Fruit fly (Drosophila melanogaster): Measurements from ENCODE around the gene ppk10.

Gene ppk10

DNA sequence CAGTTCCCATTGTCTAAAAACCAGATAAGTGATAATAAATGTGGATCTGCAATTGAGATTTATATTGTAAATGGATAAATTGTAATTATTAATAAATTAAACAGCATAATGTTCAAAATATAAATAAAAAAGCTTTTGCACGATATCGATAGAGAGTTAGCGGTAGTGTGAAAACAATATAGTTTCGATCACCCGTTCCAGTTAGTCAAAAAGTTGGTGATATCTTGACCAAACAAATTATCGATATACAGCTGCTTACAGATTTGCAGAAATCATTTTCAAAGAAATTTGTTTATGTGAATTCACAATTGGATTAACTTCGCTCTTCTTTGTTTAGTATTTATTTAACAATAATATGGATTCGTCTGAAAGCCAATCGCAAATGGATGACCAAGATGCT, 13.0 kb downstream of the ppk10 start, which contains the start of gene Nse4:
Gene Nse4, plus strand, starts transcription at position 267 of the 400 bp plus-strand sequence.
- peak; percentile 68 for TF ChIP-seq hbn (GFP tag; IDR thresholded peaks at IDR 0.05; ENCODE audit: partially characterized antibody)
- TF ChIP-seq chinmo (GFP tag; IDR thresholded peaks at IDR 0.05; ENCODE audit: partially characterized antibody): peak; percentile 85; the same call in 2 of the 4 replicates
- no peak for TF ChIP-seq Aef1 (GFP tag; IDR thresholded peaks at IDR 0.05)
- peak; percentile 74 for TF ChIP-seq unc-4 (GFP tag; IDR thresholded peaks at IDR 0.05; ENCODE audit: partially characterized antibody)
- TF ChIP-seq ssp (GFP tag; IDR thresholded peaks at IDR 0.05): peak; percentile 95
- TF ChIP-seq Meics (GFP tag; optimal IDR thresholded peaks at IDR 0.05): no peak
- no peak for TF ChIP-seq CG6689 (GFP tag; IDR thresholded peaks at IDR 0.05)
- peak; percentile 86 for TF ChIP-seq CG1024 (GFP tag; IDR thresholded peaks at IDR 0.05)
- peak; percentile 79 for TF ChIP-seq stwl (tag; optimal IDR thresholded peaks at IDR 0.05)
- peak; percentile 71 for TF ChIP-seq knrl (GFP tag; IDR thresholded peaks at IDR 0.05; ENCODE audit: partially characterized antibody)
- TF ChIP-seq da (GFP tag; optimal IDR thresholded peaks at IDR 0.05): no peak
- no peak for TF ChIP-seq CG6813 (GFP tag; optimal IDR thresholded peaks at IDR 0.05)
- no peak for TF ChIP-seq CrebB (tag; optimal IDR thresholded peaks at IDR 0.05)
- TF ChIP-seq corto (GFP tag; optimal IDR thresholded peaks at IDR 0.05): no peak
- no peak for TF ChIP-seq CG17568 (GFP tag; optimal IDR thresholded peaks at IDR 0.05)
- peak; percentile 90 for TF ChIP-seq CG6791 (GFP tag; IDR thresholded peaks at IDR 0.05; ENCODE audit: partially characterized antibody)
- no peak for TF ChIP-seq CG2889 (GFP tag; IDR thresholded peaks at IDR 0.05)
- peak; percentile 79 for TF ChIP-seq Scr (GFP tag; IDR thresholded peaks at IDR 0.05; ENCODE audit: partially characterized antibody)
- TF ChIP-seq tup (GFP tag; optimal IDR thresholded peaks at IDR 0.05): no peak
- peak; percentile 23 for TF ChIP-seq Ets97D (GFP tag; optimal IDR thresholded peaks at IDR 0.05)
- TF ChIP-seq sug (tag; optimal IDR thresholded peaks at IDR 0.05): peak; percentile 2
- no peak for TF ChIP-seq Dek (tag; optimal IDR thresholded peaks at IDR 0.05)
- TF ChIP-seq CG12071 (GFP tag; optimal IDR thresholded peaks at IDR 0.05): no peak
- TF ChIP-seq inv (GFP tag; IDR thresholded peaks at IDR 0.05; ENCODE audit: partially characterized antibody): peak; percentile 73
- TF ChIP-seq Dref (GFP tag; IDR thresholded peaks at IDR 0.05): peak; percentile 93
- TF ChIP-seq CG12155 (GFP tag; optimal IDR thresholded peaks at IDR 0.05): no peak
- peak; percentile 86 for TF ChIP-seq CG13287 (GFP tag; IDR thresholded peaks at IDR 0.05; ENCODE audit: partially characterized antibody)
- TF ChIP-seq Ada2b (GFP tag; IDR thresholded peaks at IDR 0.05): no peak
- TF ChIP-seq bbx (GFP tag; IDR thresholded peaks at IDR 0.05; ENCODE audit: partially characterized antibody): peak; percentile 89
- peak; percentile 84; the same call in 1 of the 2 replicates for TF ChIP-seq amos (GFP tag; IDR thresholded peaks at IDR 0.05; ENCODE audit: partially characterized antibody)
- TF ChIP-seq br (optimal IDR thresholded peaks at IDR 0.05): no peak
- no peak for TF ChIP-seq CG17361 (GFP tag; IDR thresholded peaks at IDR 0.05)
- TF ChIP-seq scrt (GFP tag; optimal IDR thresholded peaks at IDR 0.05): no peak
- peak; percentile 91 for TF ChIP-seq Bgb (GFP tag; IDR thresholded peaks at IDR 0.05; ENCODE audit: partially characterized antibody)
- TF ChIP-seq CG11093 (GFP tag; IDR thresholded peaks at IDR 0.05): no peak
- no peak for TF ChIP-seq Fer2 (tag; optimal IDR thresholded peaks at IDR 0.05)
- TF ChIP-seq wdn (GFP tag; IDR thresholded peaks at IDR 0.05): no peak
- peak; percentile 77; the same call in 2 of the 3 replicates for TF ChIP-seq Opbp (GFP tag; IDR thresholded peaks at IDR 0.05; ENCODE audit: partially characterized antibody)
- TF ChIP-seq tin (GFP tag; optimal IDR thresholded peaks at IDR 0.05): no peak
- TF ChIP-seq HLH3B (GFP tag; IDR thresholded peaks at IDR 0.05): no peak
- no peak for TF ChIP-seq lov (optimal IDR thresholded peaks at IDR 0.05)
- TF ChIP-seq lov (GFP tag; IDR thresholded peaks at IDR 0.05): no peak
- no peak for TF ChIP-seq cas (GFP tag; IDR thresholded peaks at IDR 0.05)
- TF ChIP-seq Neu2 (GFP tag; optimal IDR thresholded peaks at IDR 0.05; ENCODE audit: borderline replicate concordance): no peak
- TF ChIP-seq psq (GFP tag; optimal IDR thresholded peaks at IDR 0.05): no peak
- TF ChIP-seq zen (tag; optimal IDR thresholded peaks at IDR 0.05): peak; percentile 15
- peak; percentile 99 for TF ChIP-seq CG1603 (tag; optimal IDR thresholded peaks at IDR 0.05)
- TF ChIP-seq Oli (tag; optimal IDR thresholded peaks at IDR 0.05): no peak
- TF ChIP-seq CG34224 (GFP tag; IDR thresholded peaks at IDR 0.05; ENCODE audit: partially characterized antibody): peak; percentile 93
- no peak for TF ChIP-seq odd (GFP tag; optimal IDR thresholded peaks at IDR 0.05)

Measured in whole organism, embryonic.